Worm (Caenorhabditis elegans) whole organism, midembryonic: ENCODE measurements around the gene Y55D9A.2.

ENCODE experiments used
- cog-1 ChIP-seq: sonication (generic microtip); optimal IDR thresholded peaks from 2 replicates; lab custom pipeline; 2016; ENCODE audit warnings: missing genetic modification characterization, missing compliant biosample characterization
- flt-1 ChIP-seq: fragments of 200-800 bp; sonication (Bioruptor generic); IDR thresholded peaks from 2 replicates; pipeline ENCODE4 v1.3.6; 2022; ENCODE audit warnings: missing genetic modification characterization, missing compliant biosample characterization
- ztf-29 ChIP-seq: fragments of 200-800 bp; sonication (Bioruptor generic); IDR thresholded peaks from 2 replicates; pipeline ENCODE4 v1.3.6; 2022; ENCODE audit warnings: missing genetic modification reagents, missing genetic modification characterization, missing compliant biosample characterization

- TF ChIP-seq cog-1 (no peak), ztf-29 (GFP tag; lab: Robert Waterston, UW) (no peak), flt-1 (GFP tag; lab: Robert Waterston, UW) (no peak)
These were observed 53.3 kb downstream of the Y55D9A.2 start for ce11 chrIV:12551944-12552343.
